Worm (Caenorhabditis elegans): Measurements from ENCODE around the gene C26B2.2.

The C26B2.2 gene

DNA sequence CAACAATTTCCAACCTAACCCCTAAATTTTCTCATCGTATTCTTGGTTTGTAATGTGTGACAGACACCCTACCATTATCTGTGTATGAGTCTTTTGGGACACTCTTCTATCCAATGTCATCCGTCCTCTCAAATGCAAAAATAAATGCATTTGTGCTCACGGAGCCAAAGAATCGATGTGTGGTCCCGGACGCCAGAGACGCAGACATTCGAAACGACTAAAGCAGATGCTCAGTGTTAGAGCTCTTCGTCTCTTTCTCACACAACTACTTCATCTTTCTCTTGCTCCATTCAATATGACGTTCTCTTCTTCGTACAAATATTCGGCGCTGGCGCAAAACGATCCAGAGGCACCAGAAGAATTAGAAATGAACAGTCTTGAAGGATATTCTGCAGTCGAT, 42.3 kb downstream of the C26B2.2 start, which contains the start of gene unc-24:
Gene unc-24 (plus strand): TSS at position 283 of the 400 bp plus-strand sequence.
- TF ChIP-seq B0310.2 (tag; optimal IDR thresholded peaks at IDR 0.05), result no peak
- TF ChIP-seq pes-1 (GFP tag; IDR thresholded peaks at IDR 0.05), result no peak
- TF ChIP-seq aly-1 (tag; optimal IDR thresholded peaks at IDR 0.05), result no peak
- TF ChIP-seq scrt-1 (GFP tag; IDR thresholded peaks at IDR 0.05), result no peak
- TF ChIP-seq hmbx-1 (tag; optimal IDR thresholded peaks at IDR 0.05), result no peak
- no peak for TF ChIP-seq hnd-1 (tag; optimal IDR thresholded peaks at IDR 0.05)
- no peak for TF ChIP-seq tbx-37 (GFP tag; conservative IDR thresholded peaks at IDR 0.05)
- no peak for TF ChIP-seq tra-4 (tag; optimal IDR thresholded peaks at IDR 0.05)
- TF ChIP-seq ceh-36 (tag; optimal IDR thresholded peaks at IDR 0.05), result no peak
- no peak for TF ChIP-seq sea-1 (GFP tag; conservative IDR thresholded peaks at IDR 0.05)
- no peak for TF ChIP-seq ceh-13 (GFP tag; optimal IDR thresholded peaks at IDR 0.05)
- TF ChIP-seq ets-7 (tag; optimal IDR thresholded peaks at IDR 0.05), result no peak
- no peak for TF ChIP-seq ama-1 (optimal IDR thresholded peaks at IDR 0.05)
- TF ChIP-seq F13C5.2 (tag; optimal IDR thresholded peaks at IDR 0.05), result no peak
- no peak for TF ChIP-seq flt-1 (GFP tag; IDR thresholded peaks at IDR 0.05)
- no peak for TF ChIP-seq hmg-4 (GFP tag; optimal IDR thresholded peaks at IDR 0.05)

DNA sequence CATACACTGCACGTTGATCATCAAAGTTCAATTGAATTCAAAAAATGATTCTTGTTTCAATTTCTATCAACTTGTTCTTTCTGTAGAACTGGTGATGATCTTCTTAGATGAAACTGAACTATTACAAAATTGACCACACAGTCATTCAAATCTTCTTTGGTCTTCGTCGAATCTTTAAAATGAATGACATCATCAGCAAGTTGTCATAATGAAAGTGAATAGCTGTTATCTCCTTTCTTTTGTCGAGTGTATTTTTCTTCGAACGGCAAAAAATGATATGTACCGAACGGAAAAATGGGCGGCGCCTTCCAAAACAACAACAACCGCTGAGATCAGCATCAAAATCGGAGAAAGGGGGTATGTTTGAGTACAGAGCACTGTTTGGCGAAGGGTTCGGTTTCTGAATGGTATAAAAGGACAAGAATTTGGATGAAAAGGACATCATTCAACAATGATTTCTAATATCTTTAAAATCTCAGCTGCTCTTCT, 44.4 kb downstream of the C26B2.2 start, which contains the start of gene ora-1:
Gene ora-1 (plus strand): TSS at position 439 of the 489 bp plus-strand sequence.
- no peak for TF ChIP-seq tbx-37 (GFP tag; conservative IDR thresholded peaks at IDR 0.05)
- TF ChIP-seq ceh-36 (tag; optimal IDR thresholded peaks at IDR 0.05), result no peak
- no peak for TF ChIP-seq hmg-4 (GFP tag; optimal IDR thresholded peaks at IDR 0.05)
- no peak for TF ChIP-seq ceh-13 (GFP tag; optimal IDR thresholded peaks at IDR 0.05)
- TF ChIP-seq ama-1 (optimal IDR thresholded peaks at IDR 0.05), result no peak
- no peak for TF ChIP-seq tra-4 (tag; optimal IDR thresholded peaks at IDR 0.05)
- TF ChIP-seq F13C5.2 (tag; optimal IDR thresholded peaks at IDR 0.05), result no peak
- no peak for TF ChIP-seq pes-1 (GFP tag; IDR thresholded peaks at IDR 0.05)
- no peak for TF ChIP-seq flt-1 (GFP tag; IDR thresholded peaks at IDR 0.05)
- TF ChIP-seq scrt-1 (GFP tag; IDR thresholded peaks at IDR 0.05), result no peak
- no peak for TF ChIP-seq aly-1 (tag; optimal IDR thresholded peaks at IDR 0.05)
- no peak for TF ChIP-seq ets-7 (tag; optimal IDR thresholded peaks at IDR 0.05)
- no peak for TF ChIP-seq B0310.2 (tag; optimal IDR thresholded peaks at IDR 0.05)
- TF ChIP-seq hnd-1 (tag; optimal IDR thresholded peaks at IDR 0.05), result no peak
- no peak for TF ChIP-seq sea-1 (GFP tag; conservative IDR thresholded peaks at IDR 0.05)
- no peak for TF ChIP-seq tbx-11 (GFP tag; IDR thresholded peaks at IDR 0.05)
- TF ChIP-seq hmbx-1 (tag; optimal IDR thresholded peaks at IDR 0.05), result no peak

DNA sequence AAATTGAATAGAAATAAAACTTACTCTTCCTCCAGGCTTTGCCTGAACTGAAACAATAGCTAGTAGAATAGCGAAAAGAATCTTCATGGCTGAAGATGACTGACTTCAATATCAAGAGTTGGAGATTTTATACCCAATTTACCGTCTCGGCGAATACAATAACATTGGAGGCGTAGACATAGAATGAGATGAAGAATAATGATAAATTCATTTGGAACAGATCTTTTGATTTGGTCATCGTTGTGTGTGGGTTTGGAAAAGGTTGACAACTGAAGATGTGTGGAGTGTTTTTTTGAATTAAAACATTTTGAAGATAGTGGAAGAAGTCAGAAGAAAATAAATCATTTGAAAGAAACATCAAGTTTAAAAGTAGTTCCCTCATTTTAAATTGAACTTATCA, 45.7 kb downstream of the C26B2.2 start, which contains the start of gene F57H12.6:
Gene F57H12.6 (minus strand): TSS at position 101 of the 400 bp plus-strand sequence.
- no peak for TF ChIP-seq aly-1 (tag; optimal IDR thresholded peaks at IDR 0.05)
- no peak for TF ChIP-seq ceh-13 (GFP tag; optimal IDR thresholded peaks at IDR 0.05)
- TF ChIP-seq scrt-1 (GFP tag; IDR thresholded peaks at IDR 0.05), result no peak
- no peak for TF ChIP-seq tra-4 (tag; optimal IDR thresholded peaks at IDR 0.05)
- TF ChIP-seq tbx-37 (GFP tag; conservative IDR thresholded peaks at IDR 0.05), result no peak
- no peak for TF ChIP-seq hnd-1 (tag; optimal IDR thresholded peaks at IDR 0.05)
- no peak for TF ChIP-seq ceh-36 (tag; optimal IDR thresholded peaks at IDR 0.05)
- no peak for TF ChIP-seq F13C5.2 (tag; optimal IDR thresholded peaks at IDR 0.05)
- no peak for TF ChIP-seq pes-1 (GFP tag; IDR thresholded peaks at IDR 0.05)
- TF ChIP-seq B0310.2 (tag; optimal IDR thresholded peaks at IDR 0.05), result no peak
- no peak for TF ChIP-seq sea-1 (GFP tag; conservative IDR thresholded peaks at IDR 0.05)
- no peak for TF ChIP-seq ets-7 (tag; optimal IDR thresholded peaks at IDR 0.05)
- no peak for TF ChIP-seq flt-1 (GFP tag; IDR thresholded peaks at IDR 0.05)
- TF ChIP-seq tbx-11 (GFP tag; IDR thresholded peaks at IDR 0.05), result no peak
- no peak for TF ChIP-seq hmg-4 (GFP tag; optimal IDR thresholded peaks at IDR 0.05)
- TF ChIP-seq hmbx-1 (tag; optimal IDR thresholded peaks at IDR 0.05), result no peak
- TF ChIP-seq ama-1 (optimal IDR thresholded peaks at IDR 0.05), result no peak
